Worm (Caenorhabditis elegans) whole organism, L2 larva: ENCODE results near the gene col-180.
A peak's percentile ranks its signal among the peaks of the same experiment; 100 is the strongest.

Experiments
- F13H6.1 ChIP-seq: sonication (generic microtip); optimal IDR thresholded peaks from 2 replicates; lab custom pipeline; 2016; ENCODE audit warnings: missing genetic modification characterization, missing compliant biosample characterization
- alr-1 ChIP-seq: fragments of 150-350 bp; optimal IDR thresholded peaks from 2 replicates; lab custom pipeline; 2014; ENCODE audit warnings: missing biosample characterization, missing genetic modification characterization
- aly-2 ChIP-seq: fragments of 150-350 bp; optimal IDR thresholded peaks from 2 replicates; lab custom pipeline; 2014; ENCODE audit warnings: missing biosample characterization, missing genetic modification characterization
- ama-1 ChIP-seq: fragments of 150-350 bp; optimal IDR thresholded peaks from 2 replicates; lab custom pipeline; 2018; ENCODE audit warnings: inconsistent platforms
- blmp-1 ChIP-seq: sonication (generic microtip); optimal IDR thresholded peaks from 2 replicates; lab custom pipeline; 2017; ENCODE audit warnings: missing genetic modification characterization, mild to moderate bottlenecking, missing compliant biosample characterization, antibody characterized with exemption, moderate library complexity; ENCODE audit not compliant: insufficient read depth
- ceh-16 ChIP-seq: fragments of 150-350 bp; optimal IDR thresholded peaks from 2 replicates; lab custom pipeline; 2014; ENCODE audit warnings: missing biosample characterization, missing genetic modification characterization
- crh-2 ChIP-seq: sonication (generic microtip); optimal IDR thresholded peaks from 2 replicates; lab custom pipeline; 2017; ENCODE audit warnings: missing biosample characterization, missing genetic modification characterization
- egl-27 ChIP-seq: sonication (generic microtip); optimal IDR thresholded peaks from 3 replicates; lab custom pipeline; 2017; ENCODE audit warnings: missing biosample characterization, missing genetic modification reagents, missing genetic modification characterization
- elt-1 ChIP-seq: fragments of 150-350 bp; optimal IDR thresholded peaks from 2 replicates; lab custom pipeline; 2014; ENCODE audit warnings: missing biosample characterization, missing genetic modification characterization
- elt-3 ChIP-seq: sonication (generic microtip); optimal IDR thresholded peaks from 2 replicates; lab custom pipeline; 2017; ENCODE audit warnings: missing biosample characterization, missing genetic modification characterization
- fos-1 ChIP-seq: fragments of 150-350 bp; optimal IDR thresholded peaks from 2 replicates; lab custom pipeline; 2014; ENCODE audit warnings: missing biosample characterization, missing genetic modification characterization
- gmeb-1 ChIP-seq: fragments of 150-350 bp; optimal IDR thresholded peaks from 2 replicates; lab custom pipeline; 2014; ENCODE audit warnings: missing biosample characterization, missing genetic modification characterization
- lin-11 ChIP-seq: fragments of 150-350 bp; sonication (generic microtip); optimal IDR thresholded peaks from 2 replicates; lab custom pipeline; 2014; ENCODE audit warnings: missing biosample characterization, missing genetic modification characterization, inconsistent platforms, mixed read lengths
- lin-13 ChIP-seq: fragments of 150-350 bp; optimal IDR thresholded peaks from 2 replicates; lab custom pipeline; 2014; ENCODE audit warnings: missing biosample characterization, missing genetic modification reagents, missing genetic modification characterization
- lin-39 ChIP-seq: fragments of 150-350 bp; optimal IDR thresholded peaks from 2 replicates; lab custom pipeline; 2014; ENCODE audit warnings: missing biosample characterization, missing genetic modification reagents, missing genetic modification characterization
- mbf-1 ChIP-seq: sonication (generic microtip); optimal IDR thresholded peaks from 2 replicates; lab custom pipeline; 2017; ENCODE audit warnings: missing biosample characterization, missing genetic modification characterization
- mdl-1 ChIP-seq, 2 experiments: fragments of 150-350 bp in 1 of 2; sonication (generic microtip) in 1 of 2; optimal IDR thresholded peaks; 2 replicates each; lab custom pipeline; 2017; ENCODE audit warnings: missing biosample characterization in 2 of 2, missing genetic modification characterization in 2 of 2
- nhr-11 ChIP-seq: fragments of 150-350 bp; optimal IDR thresholded peaks from 2 replicates; lab custom pipeline; 2014; ENCODE audit warnings: missing biosample characterization, missing genetic modification characterization
- nhr-21 ChIP-seq: fragments of 150-350 bp; optimal IDR thresholded peaks from 2 replicates; lab custom pipeline; 2014; ENCODE audit warnings: missing biosample characterization, missing genetic modification characterization
- nhr-23 ChIP-seq: fragments of 150-350 bp; optimal IDR thresholded peaks from 2 replicates; lab custom pipeline; 2014; ENCODE audit warnings: missing biosample characterization, missing genetic modification reagents, missing genetic modification characterization
- nhr-237 ChIP-seq: fragments of 150-350 bp; optimal IDR thresholded peaks from 2 replicates; lab custom pipeline; 2014; ENCODE audit warnings: missing biosample characterization, missing genetic modification characterization
- nhr-25 ChIP-seq: fragments of 150-350 bp; sonication (generic microtip); optimal IDR thresholded peaks from 3 replicates; lab custom pipeline; 2014; ENCODE audit warnings: missing biosample characterization, missing genetic modification characterization
- nhr-6 ChIP-seq: fragments of 150-350 bp; optimal IDR thresholded peaks from 2 replicates; lab custom pipeline; 2014; ENCODE audit warnings: missing biosample characterization, missing genetic modification characterization
- nhr-77 ChIP-seq: fragments of 150-350 bp; optimal IDR thresholded peaks from 2 replicates; lab custom pipeline; 2014; ENCODE audit warnings: missing biosample characterization, missing genetic modification characterization
- peb-1 ChIP-seq: fragments of 150-350 bp; optimal IDR thresholded peaks from 2 replicates; lab custom pipeline; 2014; ENCODE audit warnings: missing biosample characterization, missing genetic modification characterization
- sem-4 ChIP-seq: fragments of 150-350 bp; optimal IDR thresholded peaks from 2 replicates; lab custom pipeline; 2014; ENCODE audit warnings: missing biosample characterization, missing genetic modification reagents, missing genetic modification characterization
- sma-9 ChIP-seq, 2 experiments: fragments of 150-350 bp in 1 of 2; sonication (generic microtip) in 1 of 2; optimal IDR thresholded peaks; 2 replicates each; lab custom pipeline; 2014 to 2016; ENCODE audit warnings: missing genetic modification characterization in 2 of 2, mild to moderate bottlenecking in 1 of 2, missing biosample characterization in 1 of 2, missing compliant biosample characterization in 1 of 2, missing genetic modification reagents in 1 of 2, moderate library complexity in 1 of 2
- snpc-4 ChIP-seq: fragments of 150-350 bp; optimal IDR thresholded peaks from 2 replicates; lab custom pipeline; 2014; ENCODE audit warnings: missing biosample characterization, missing genetic modification characterization
- unc-55 ChIP-seq: fragments of 150-350 bp; sonication (generic microtip); optimal IDR thresholded peaks from 3 replicates; lab custom pipeline; 2014; ENCODE audit warnings: missing biosample characterization, missing genetic modification reagents, missing genetic modification characterization
- unc-62 ChIP-seq: fragments of 150-350 bp; optimal IDR thresholded peaks from 2 replicates; lab custom pipeline; 2014; ENCODE audit warnings: missing biosample characterization, missing genetic modification reagents, missing genetic modification characterization
- zag-1 ChIP-seq: fragments of 150-350 bp; optimal IDR thresholded peaks from 2 replicates; lab custom pipeline; 2014; ENCODE audit warnings: missing biosample characterization, missing genetic modification characterization
- ztf-1 ChIP-seq: fragments of 200-800 bp; sonication (Bioruptor generic); conservative IDR thresholded peaks from 2 replicates; pipeline ENCODE4 v1.3.6; 2022; ENCODE audit warnings: missing genetic modification characterization, missing compliant biosample characterization
- ztf-11 ChIP-seq: sonication (generic microtip); optimal IDR thresholded peaks from 2 replicates; lab custom pipeline; 2017; ENCODE audit warnings: missing biosample characterization, missing genetic modification characterization
- ztf-4 ChIP-seq: fragments of 150-350 bp; optimal IDR thresholded peaks from 2 replicates; lab custom pipeline; 2014; ENCODE audit warnings: missing biosample characterization, missing genetic modification characterization

The col-180 gene

DNA sequence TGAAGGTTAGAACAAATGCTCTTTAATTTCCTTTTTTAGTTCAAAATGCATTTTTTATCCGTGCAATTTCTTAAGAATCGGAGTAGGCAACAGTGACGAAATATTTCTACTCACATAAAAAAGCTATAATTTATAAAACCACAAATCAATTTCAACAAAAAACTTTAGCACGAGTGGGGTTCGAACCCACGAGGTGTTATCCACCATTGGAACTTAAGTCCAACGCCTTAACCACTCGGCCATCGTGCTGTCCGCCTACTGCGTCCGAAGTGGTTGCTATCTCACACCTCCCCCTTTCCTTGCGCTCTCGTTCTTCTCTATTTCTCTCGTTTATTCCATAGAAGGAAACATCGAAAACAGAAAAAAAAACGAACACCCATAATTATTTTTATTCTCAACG, 45.6 kb upstream of the col-180 start (continued):
- TF ChIP-seq nhr-23 (tag; lab: Kevin White, UChicago), result no peak
- no peak for TF ChIP-seq ceh-16 (tag; lab: Kevin White, UChicago)
- no peak for TF ChIP-seq nhr-237 (tag; lab: Kevin White, UChicago)
- TF ChIP-seq alr-1 (tag; lab: Kevin White, UChicago), result no peak
- TF ChIP-seq peb-1 (tag; lab: Kevin White, UChicago), result no peak
- no peak for TF ChIP-seq lin-39 (tag; lab: Kevin White, UChicago)
- no peak for TF ChIP-seq nhr-77

DNA sequence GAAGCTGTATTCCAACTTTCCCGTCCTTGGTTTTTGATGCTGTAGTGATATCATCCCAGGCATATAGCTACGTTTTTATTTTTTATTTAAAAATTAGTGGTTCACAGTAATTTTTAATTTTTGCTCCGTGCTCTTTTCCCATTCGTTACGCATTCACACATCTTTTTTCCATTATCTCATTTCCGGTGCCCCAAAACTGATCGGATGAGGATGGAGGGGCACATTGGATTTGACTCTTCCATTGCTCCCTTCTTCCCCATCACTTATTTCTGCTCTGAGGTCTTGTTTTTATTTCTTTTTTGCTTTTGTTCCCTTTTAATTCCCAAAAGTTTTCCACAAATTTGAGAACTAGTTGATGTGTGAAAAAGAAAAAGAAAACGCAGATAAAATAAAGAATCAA, 41.1 kb upstream of the col-180 start:
- TF ChIP-seq elt-3 (tag; lab: Kevin White, UChicago) (no peak), unc-55 (no peak), nhr-11 (tag; lab: Kevin White, UChicago) (no peak), lin-11 (tag; lab: Kevin White, UChicago) (no peak), unc-62 (GFP tag; lab: Kevin White, UChicago) (no peak), ztf-4 (no peak), zag-1 (no peak), lin-13 (GFP tag; lab: Kevin White, UChicago) (no peak)
- TF ChIP-seq, all 48 proteins: peak for 0

DNA sequence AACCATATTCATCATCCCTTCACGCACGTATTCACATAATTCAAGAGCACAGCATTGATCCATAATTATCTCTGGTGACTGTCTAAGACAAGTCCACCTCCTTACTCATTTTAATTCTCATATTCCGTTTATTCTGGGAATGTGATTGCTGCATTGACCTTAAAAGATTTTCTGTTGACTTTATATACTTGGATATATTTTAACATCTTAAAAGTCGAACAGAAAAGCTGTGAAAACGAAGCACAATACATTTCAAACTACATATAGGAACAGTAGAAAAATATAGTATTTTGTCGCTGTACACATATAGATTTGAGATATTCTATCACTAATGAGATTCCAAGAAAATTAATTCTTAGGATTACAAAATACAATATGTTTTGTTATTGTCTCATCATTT, 40.2 kb upstream of the col-180 start:
- TF ChIP-seq ztf-11, result no peak
- no peak for TF ChIP-seq nhr-6 (tag; lab: Kevin White, UChicago)
- no peak for TF ChIP-seq nhr-25
- TF ChIP-seq blmp-1, result no peak
- no peak for TF ChIP-seq nhr-237 (tag; lab: Kevin White, UChicago)
- TF ChIP-seq nhr-21 (tag; lab: Kevin White, UChicago), result no peak
- no peak for TF ChIP-seq elt-1

DNA sequence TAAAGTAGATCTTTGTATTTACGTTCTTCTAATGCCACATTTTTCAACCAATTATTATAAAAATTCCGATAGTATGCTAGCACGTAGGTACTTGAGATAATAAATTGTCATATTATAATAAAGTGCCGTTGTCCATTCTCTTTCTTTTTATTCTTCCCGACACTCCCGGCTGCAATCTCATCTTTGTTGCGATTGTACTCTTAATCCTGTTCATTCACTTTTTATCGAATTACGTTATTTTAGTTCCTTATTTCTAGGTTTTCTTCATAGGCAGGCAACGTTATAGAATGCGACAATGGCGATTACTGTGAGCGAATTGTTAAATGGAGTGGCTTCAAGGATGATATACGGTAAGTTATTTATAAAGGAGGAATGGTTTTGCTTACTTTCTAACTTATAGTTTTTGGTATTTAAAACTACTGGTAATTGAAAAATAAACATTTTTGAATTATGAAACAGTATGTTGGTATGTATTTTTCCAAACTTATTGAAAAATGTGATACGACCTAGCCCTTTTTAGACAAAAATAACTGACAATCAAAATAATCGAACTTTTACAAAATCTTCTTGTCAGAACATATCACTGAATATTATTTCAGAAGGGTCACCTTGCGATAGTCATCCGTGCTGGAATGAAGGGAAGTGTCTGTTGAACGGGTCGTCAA, 33.9 kb upstream of the col-180 start, which contains the start of gene C40H5.2:
Gene C40H5.2, plus strand, starts transcription at position 256 of the 665 bp plus-strand sequence.
- TF ChIP-seq ztf-1 (GFP tag; lab: Robert Waterston, UW) (no peak), sem-4 (tag; lab: Kevin White, UChicago) (no peak), ztf-11 (no peak), nhr-23 (tag; lab: Kevin White, UChicago) (no peak), aly-2 (tag; lab: Kevin White, UChicago) (no peak), mbf-1 (tag; lab: Kevin White, UChicago) (no peak), F13H6.1 (tag; lab: Kevin White, UChicago) (no peak), snpc-4 (tag; lab: Kevin White, UChicago) (no peak), mdl-1 (tag; optimal IDR thresholded peaks at IDR 0.05; lab: Kevin White, UChicago) (no peak), blmp-1 (no peak), ama-1 (lab: Kevin White, UChicago) (no peak), egl-27 (no peak)

DNA sequence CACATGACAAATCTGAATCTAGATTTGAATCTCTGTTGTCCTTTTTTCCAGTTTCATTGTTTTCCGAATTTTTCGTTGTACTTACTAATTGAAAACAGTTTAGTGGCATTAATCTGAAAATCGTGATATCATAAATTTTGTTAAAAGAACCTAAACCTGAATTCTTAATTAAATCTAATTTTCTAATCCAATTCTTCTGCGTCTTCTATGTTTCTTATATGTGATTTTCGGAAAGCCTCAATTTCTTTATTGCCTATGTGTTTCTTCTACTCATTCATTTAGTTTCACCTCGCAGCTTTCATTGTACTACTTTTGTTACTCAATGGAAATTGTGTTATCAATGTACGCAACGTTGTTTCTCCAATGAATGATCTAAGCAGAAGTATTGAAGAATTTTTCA, 31.6 kb upstream of the col-180 start:
- TF ChIP-seq ceh-16 (tag; lab: Kevin White, UChicago), result no peak
- no peak for TF ChIP-seq alr-1 (tag; lab: Kevin White, UChicago)
- no peak for TF ChIP-seq zag-1

DNA sequence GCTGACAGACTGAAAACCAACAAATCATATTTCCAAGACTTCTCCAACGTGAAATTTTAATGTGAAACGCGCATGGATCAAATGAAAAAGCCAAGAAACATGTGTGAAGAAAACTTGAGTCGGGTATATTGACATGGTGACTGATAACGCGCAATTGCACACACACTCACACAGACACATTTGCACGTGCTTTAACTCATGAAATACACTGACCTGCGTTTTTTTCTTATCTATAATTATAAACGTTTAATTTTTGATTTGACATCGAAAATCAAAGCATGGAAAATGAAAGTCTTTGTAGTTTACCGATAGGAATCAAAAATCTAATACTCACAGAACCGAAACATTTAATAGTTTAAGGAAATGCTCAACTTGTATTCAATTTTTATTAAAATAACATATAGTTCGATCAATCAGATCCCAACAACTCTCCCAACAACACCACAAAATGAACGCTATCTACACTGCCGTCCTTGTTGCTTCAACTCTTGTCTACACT, 26.6 kb upstream of the col-180 start, which contains the start of gene nspa-9:
Gene nspa-9, plus strand, starts transcription at position 449 of the 499 bp plus-strand sequence.
- TF ChIP-seq ztf-1 (GFP tag; lab: Robert Waterston, UW) (no peak), crh-2 (tag; lab: Kevin White, UChicago) (peak; percentile 45), unc-62 (GFP tag; lab: Kevin White, UChicago) (no peak), nhr-11 (tag; lab: Kevin White, UChicago) (no peak), F13H6.1 (tag; lab: Kevin White, UChicago) (peak; percentile 39), mdl-1 (tag; optimal IDR thresholded peaks at IDR 0.05; lab: Kevin White, UChicago) (peak; percentile 39 to 50), fos-1 (peak; percentile 90), gmeb-1 (tag; lab: Kevin White, UChicago) (peak; percentile 31), nhr-21 (tag; lab: Kevin White, UChicago) (no peak), sma-9 (GFP tag; optimal IDR thresholded peaks at IDR 0.05; lab: Kevin White, UChicago) (peak; percentile 77), sma-9 (tag; optimal IDR thresholded peaks at IDR 0.05; lab: Kevin White, UChicago) (no peak)
- TF ChIP-seq, all 48 proteins: peak for 6
